Worm (Caenorhabditis elegans): ENCODE results near the gene ifp-1.

ce11 chrX:9653478-9653877, 26.5 kb downstream of the ifp-1 start:
- TF ChIP-seq F13C5.2 (tag; optimal IDR thresholded peaks at IDR 0.05): no peak
- no peak for TF ChIP-seq hmg-4 (GFP tag; optimal IDR thresholded peaks at IDR 0.05)
- no peak for TF ChIP-seq aly-1 (tag; optimal IDR thresholded peaks at IDR 0.05)
- no peak for TF ChIP-seq flt-1 (GFP tag; IDR thresholded peaks at IDR 0.05)
- no peak for TF ChIP-seq ama-1 (optimal IDR thresholded peaks at IDR 0.05)
- no peak for TF ChIP-seq sea-1 (GFP tag; conservative IDR thresholded peaks at IDR 0.05)
- no peak for TF ChIP-seq ets-7 (tag; optimal IDR thresholded peaks at IDR 0.05)
- TF ChIP-seq B0310.2 (tag; optimal IDR thresholded peaks at IDR 0.05): no peak
- TF ChIP-seq ceh-36 (tag; optimal IDR thresholded peaks at IDR 0.05): no peak
- no peak for TF ChIP-seq hmbx-1 (tag; optimal IDR thresholded peaks at IDR 0.05)
- TF ChIP-seq ceh-13 (GFP tag; optimal IDR thresholded peaks at IDR 0.05): no peak
- TF ChIP-seq tbx-37 (GFP tag; conservative IDR thresholded peaks at IDR 0.05): no peak
- no peak for TF ChIP-seq scrt-1 (GFP tag; IDR thresholded peaks at IDR 0.05)
- TF ChIP-seq hnd-1 (tag; optimal IDR thresholded peaks at IDR 0.05): no peak
